Worm (Caenorhabditis elegans) whole organism, late embryonic: ENCODE measurements around the gene ubc-13.

Experiments used
- K02D7.2 ChIP-seq: sonication (generic microtip); optimal IDR thresholded peaks from 2 replicates; lab custom pipeline; 2017; ENCODE audit warnings: mild to moderate bottlenecking, missing genetic modification characterization, missing compliant biosample characterization
- ceh-24 ChIP-seq: sonication (generic microtip); optimal IDR thresholded peaks from 2 replicates; lab custom pipeline; 2016; ENCODE audit warnings: mild to moderate bottlenecking, missing genetic modification characterization, missing compliant biosample characterization
- ceh-6 ChIP-seq: fragments of 200-800 bp; sonication (Bioruptor generic); optimal IDR thresholded peaks from 2 replicates; lab custom pipeline; 2018; ENCODE audit warnings: mild to moderate bottlenecking, missing genetic modification characterization, missing compliant biosample characterization
- eyg-1 ChIP-seq: sonication (generic microtip); optimal IDR thresholded peaks from 2 replicates; lab custom pipeline; 2016; ENCODE audit warnings: missing genotype, missing genetic modification characterization, missing compliant biosample characterization
- pha-4 ChIP-seq: fragments of 150-350 bp; optimal IDR thresholded peaks from 2 replicates; lab custom pipeline; 2018; ENCODE audit warnings: missing biosample characterization, missing genetic modification reagents, missing genetic modification characterization
- ttx-3 ChIP-seq: sonication (generic microtip); optimal IDR thresholded peaks from 2 replicates; lab custom pipeline; 2016; ENCODE audit warnings: missing genetic modification reagents, missing genetic modification characterization, missing compliant biosample characterization

DNA sequence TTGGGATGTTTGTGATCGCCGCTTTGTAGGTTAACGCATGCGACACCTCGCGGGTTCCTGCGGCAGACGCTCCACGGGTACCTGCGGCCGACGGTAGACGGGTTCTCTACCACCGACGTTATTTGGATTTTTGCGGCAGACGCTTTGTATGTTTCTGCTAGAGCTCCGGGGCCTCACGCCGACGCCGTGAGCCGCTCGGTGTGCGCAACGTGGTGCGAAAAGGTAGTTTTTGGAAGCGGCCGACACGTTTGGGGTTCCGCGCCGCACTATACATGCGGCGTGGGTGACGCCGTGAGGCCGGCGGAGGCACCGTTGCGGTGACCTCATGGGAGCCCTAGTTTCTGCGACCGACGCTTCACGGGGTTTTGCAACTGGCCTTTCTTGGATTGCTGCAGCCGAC, 45.6 kb upstream of the ubc-13 start:
- no peak for TF ChIP-seq eyg-1 (tag; lab: Kevin White, UChicago)
- TF ChIP-seq ceh-6 (GFP tag; lab: Kevin White, UChicago): no peak
- TF ChIP-seq ttx-3 (tag; lab: Kevin White, UChicago): no peak
- no peak for TF ChIP-seq ceh-24 (tag; lab: Kevin White, UChicago)
- TF ChIP-seq K02D7.2: no peak
- TF ChIP-seq pha-4 (tag; lab: Kevin White, UChicago): no peak
